Worm (Caenorhabditis elegans) whole organism, early embryonic: Measurements from ENCODE around the gene srh-288.

Experiments used
- B0310.2 ChIP-seq: sonication (generic microtip); optimal IDR thresholded peaks from 2 replicates; lab custom pipeline; 2016; ENCODE audit warnings: mild to moderate bottlenecking, missing genetic modification characterization, missing compliant biosample characterization
- F13C5.2 ChIP-seq: sonication (generic microtip); optimal IDR thresholded peaks from 2 replicates; lab custom pipeline; 2017; ENCODE audit warnings: mild to moderate bottlenecking, missing genetic modification characterization, inconsistent platforms, missing compliant biosample characterization
- aly-1 ChIP-seq: sonication (generic microtip); optimal IDR thresholded peaks from 2 replicates; lab custom pipeline; 2016; ENCODE audit warnings: missing genetic modification characterization, missing compliant biosample characterization
- ama-1 ChIP-seq: fragments of 150-350 bp; optimal IDR thresholded peaks from 2 replicates; lab custom pipeline; 2014
- ceh-13 ChIP-seq: fragments of 200-800 bp; sonication (Bioruptor generic); optimal IDR thresholded peaks from 2 replicates; lab custom pipeline; 2018; ENCODE audit warnings: mild to moderate bottlenecking, missing genetic modification characterization, missing compliant biosample characterization
- ceh-36 ChIP-seq: sonication (generic microtip); optimal IDR thresholded peaks from 2 replicates; lab custom pipeline; 2016; ENCODE audit warnings: missing genetic modification characterization, inconsistent platforms, missing compliant biosample characterization
- ets-7 ChIP-seq: sonication (generic microtip); optimal IDR thresholded peaks from 2 replicates; lab custom pipeline; 2016; ENCODE audit warnings: missing genotype, missing genetic modification characterization, missing compliant biosample characterization
- hmbx-1 ChIP-seq: sonication (generic microtip); optimal IDR thresholded peaks from 2 replicates; lab custom pipeline; 2016; ENCODE audit warnings: mild to moderate bottlenecking, missing genetic modification characterization, missing compliant biosample characterization
- pes-1 ChIP-seq: fragments of 200-800 bp; sonication (Bioruptor generic); IDR thresholded peaks from 2 replicates; pipeline ENCODE4 v1.3.6; 2022; ENCODE audit warnings: missing genetic modification reagents, missing genetic modification characterization, missing compliant biosample characterization
- sea-1 ChIP-seq: fragments of 200-800 bp; sonication (Bioruptor generic); conservative IDR thresholded peaks from 2 replicates; pipeline ENCODE4 v1.3.6; 2022; ENCODE audit warnings: missing genetic modification characterization, missing compliant biosample characterization
- tbx-37 ChIP-seq: fragments of 200-800 bp; sonication (Bioruptor generic); conservative IDR thresholded peaks from 2 replicates; pipeline ENCODE4 v1.3.6; 2022; ENCODE audit warnings: missing genetic modification reagents, missing genetic modification characterization, missing compliant biosample characterization

DNA sequence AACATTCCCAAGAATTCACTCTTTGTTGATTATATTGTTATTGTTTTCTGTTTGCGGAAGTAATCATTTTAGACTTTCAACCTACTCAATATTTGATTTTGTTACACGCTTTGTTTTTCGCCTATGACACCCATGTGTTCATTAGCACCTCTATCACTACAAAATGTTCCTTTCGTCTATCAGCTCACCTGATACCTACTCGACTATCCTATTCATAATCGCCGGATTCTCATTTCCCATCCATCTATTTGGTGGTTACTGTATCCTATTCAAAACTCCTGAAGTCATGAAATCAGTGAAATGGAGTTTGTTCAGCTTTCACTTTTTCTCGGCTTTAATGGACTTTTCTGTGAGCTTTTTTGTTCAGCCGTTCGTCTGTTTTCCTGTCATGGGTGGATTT lies 9.8 kb upstream of the srh-288 start, which contains the start of gene srh-291:
- no peak for TF ChIP-seq sea-1 (GFP tag; lab: Robert Waterston, UW)
- no peak for TF ChIP-seq tbx-37 (GFP tag; lab: Robert Waterston, UW)
- TF ChIP-seq pes-1 (GFP tag; lab: Robert Waterston, UW): no peak
- TF ChIP-seq ama-1 (lab: Kevin White, UChicago): no peak
- no peak for TF ChIP-seq aly-1 (tag; lab: Kevin White, UChicago)
- TF ChIP-seq F13C5.2 (tag; lab: Kevin White, UChicago): no peak
- TF ChIP-seq hmbx-1 (tag; lab: Kevin White, UChicago): no peak
- no peak for TF ChIP-seq ceh-36
- no peak for TF ChIP-seq ets-7 (tag; lab: Kevin White, UChicago)
- no peak for TF ChIP-seq ceh-13
- TF ChIP-seq B0310.2: no peak
